Fruit fly (Drosophila melanogaster) whole organism, embryonic: ENCODE results near the gene Cul3.

Experiments used
- Bteb2 ChIP-seq: fragments of 200-800 bp; sonication (Bioruptor generic); optimal IDR thresholded peaks from 2 replicates; lab custom pipeline; 2016; ENCODE audit warnings: missing biosample characterization, missing genetic modification characterization
- CG10543 ChIP-seq: fragments of 200-800 bp; sonication (Bioruptor generic); optimal IDR thresholded peaks from 3 replicates; lab custom pipeline; 2017; ENCODE audit warnings: missing biosample characterization, mild to moderate bottlenecking, missing genetic modification characterization, moderate library complexity
- CG10979 ChIP-seq: fragments of 200-800 bp; sonication (Bioruptor generic); optimal IDR thresholded peaks from 2 replicates; lab custom pipeline; 2018; ENCODE audit warnings: missing biosample characterization, mild to moderate bottlenecking, missing genetic modification characterization, moderate library complexity
- CG12219 ChIP-seq: fragments of 200-800 bp; sonication (Bioruptor generic); optimal IDR thresholded peaks from 3 replicates; lab custom pipeline; 2018; ENCODE audit warnings: missing biosample characterization, mild to moderate bottlenecking, missing genetic modification characterization
- CG12942 ChIP-seq: fragments of 200-800 bp; sonication (Bioruptor generic); optimal IDR thresholded peaks from 3 replicates; lab custom pipeline; 2016; ENCODE audit warnings: missing biosample characterization, missing genetic modification characterization
- CG13287 ChIP-seq: fragments of 200-800 bp; sonication (Bioruptor generic); IDR thresholded peaks from 2 replicates; pipeline ENCODE4 v1.3.6; 2022; ENCODE audit warnings: missing biosample characterization, missing genetic modification characterization; ENCODE audit not compliant: partially characterized antibody
- CG15601 ChIP-seq: fragments of 200-800 bp; sonication (Bioruptor generic); optimal IDR thresholded peaks from 3 replicates; lab custom pipeline; 2019; ENCODE audit warnings: missing biosample characterization, mild to moderate bottlenecking, missing genetic modification characterization, moderate library complexity
- CG17612 ChIP-seq: fragments of 200-800 bp; sonication (Bioruptor generic); IDR thresholded peaks from 2 replicates; pipeline ENCODE4 v1.3.6; 2022; ENCODE audit warnings: missing biosample characterization, missing genetic modification characterization
- CG17829 ChIP-seq: fragments of 200-800 bp; optimal IDR thresholded peaks from 2 replicates; lab custom pipeline; 2019; ENCODE audit warnings: missing biosample characterization, mild to moderate bottlenecking, missing genetic modification characterization, moderate library complexity
- CG2678 ChIP-seq: fragments of 200-800 bp; sonication (Bioruptor generic); optimal IDR thresholded peaks from 3 replicates; lab custom pipeline; 2019; ENCODE audit warnings: missing biosample characterization, mild to moderate bottlenecking, missing genetic modification characterization, moderate library complexity
- CG2712 ChIP-seq: fragments of 200-800 bp; optimal IDR thresholded peaks from 3 replicates; lab custom pipeline; 2019; ENCODE audit warnings: missing biosample characterization, mild to moderate bottlenecking, missing genetic modification characterization, moderate library complexity
- CG3838 ChIP-seq: fragments of 200-800 bp; sonication (Bioruptor generic); optimal IDR thresholded peaks from 3 replicates; lab custom pipeline; 2016; ENCODE audit warnings: missing biosample characterization, missing genetic modification characterization
- CG4707 ChIP-seq: fragments of 200-800 bp; sonication (Bioruptor generic); optimal IDR thresholded peaks from 2 replicates; lab custom pipeline; 2018; ENCODE audit warnings: missing biosample characterization, mild to moderate bottlenecking, missing genetic modification characterization, moderate library complexity
- CG5180 ChIP-seq: fragments of 200-800 bp; sonication (Bioruptor generic); optimal IDR thresholded peaks from 3 replicates; lab custom pipeline; 2017; ENCODE audit warnings: missing biosample characterization, missing genetic modification characterization, mild to moderate bottlenecking, moderate library complexity, missing genetic modification reagents
- CG6689 ChIP-seq: fragments of 200-800 bp; sonication (Bioruptor generic); IDR thresholded peaks from 2 replicates; pipeline ENCODE4 v1.3.6; 2022; ENCODE audit warnings: missing biosample characterization, missing genetic modification characterization
- CG6854 ChIP-seq: fragments of 200-800 bp; sonication (Bioruptor generic); optimal IDR thresholded peaks from 3 replicates; lab custom pipeline; 2017; ENCODE audit warnings: missing biosample characterization, mild to moderate bottlenecking, missing genetic modification characterization
- CG7786 ChIP-seq: fragments of 200-800 bp; sonication (Bioruptor generic); optimal IDR thresholded peaks from 2 replicates; lab custom pipeline; 2016; ENCODE audit warnings: missing biosample characterization, missing genetic modification characterization
- CHES-1-like ChIP-seq: fragments of 200-800 bp; sonication (Bioruptor generic); optimal IDR thresholded peaks from 2 replicates; lab custom pipeline; 2016; ENCODE audit warnings: missing biosample characterization, missing genetic modification characterization
- Dll ChIP-seq: fragments of 200-800 bp; sonication (Bioruptor generic); IDR thresholded peaks from 4 replicates; pipeline ENCODE4 v1.3.6; 2022; ENCODE audit warnings: missing biosample characterization, missing genetic modification characterization; ENCODE audit not compliant: partially characterized antibody
- Dp ChIP-seq: fragments of 200-800 bp; sonication (Bioruptor generic); optimal IDR thresholded peaks from 2 replicates; lab custom pipeline; 2018; ENCODE audit warnings: missing biosample characterization, mild to moderate bottlenecking, missing genetic modification characterization, moderate library complexity
- Elba2 ChIP-seq: fragments of 200-800 bp; sonication (Bioruptor generic); optimal IDR thresholded peaks from 3 replicates; lab custom pipeline; 2016; ENCODE audit warnings: missing biosample characterization, missing genetic modification characterization
- Hsf ChIP-seq: fragments of 200-800 bp; sonication (Bioruptor generic); optimal IDR thresholded peaks from 3 replicates; lab custom pipeline; 2016; ENCODE audit warnings: missing biosample characterization, missing genetic modification characterization
- Mrtf ChIP-seq: fragments of 200-800 bp; sonication (Bioruptor generic); IDR thresholded peaks from 3 replicates; pipeline ENCODE4 v1.3.6; 2022; ENCODE audit warnings: missing biosample characterization, missing genetic modification characterization
- Myb ChIP-seq: fragments of 200-800 bp; sonication (Bioruptor generic); optimal IDR thresholded peaks from 2 replicates; lab custom pipeline; 2016; ENCODE audit warnings: missing biosample characterization, missing genetic modification characterization
- Pdp1 ChIP-seq, 2 experiments: fragments of 200-800 bp; sonication (Bioruptor generic); optimal IDR thresholded peaks; 3 replicates each; lab custom pipeline; 2016; ENCODE audit warnings: missing biosample characterization in 2 of 2, missing genetic modification characterization in 2 of 2, mild to moderate bottlenecking in 1 of 2, moderate library complexity in 1 of 2
- Side ChIP-seq: fragments of 200-800 bp; sonication (Bioruptor generic); optimal IDR thresholded peaks from 2 replicates; lab custom pipeline; 2016; ENCODE audit warnings: missing biosample characterization, missing genetic modification characterization
- Sox100B ChIP-seq: fragments of 200-800 bp; sonication (Bioruptor generic); optimal IDR thresholded peaks from 3 replicates; lab custom pipeline; 2018; ENCODE audit warnings: missing biosample characterization, mild to moderate bottlenecking, missing genetic modification characterization
- Spps ChIP-seq: fragments of 200-800 bp; sonication (Bioruptor generic); optimal IDR thresholded peaks from 2 replicates; lab custom pipeline; 2018; ENCODE audit warnings: missing biosample characterization, mild to moderate bottlenecking, missing genetic modification characterization
- abd-A ChIP-seq: fragments of 200-800 bp; sonication (Bioruptor generic); optimal IDR thresholded peaks from 3 replicates; lab custom pipeline; 2019; ENCODE audit warnings: missing biosample characterization, mild to moderate bottlenecking, missing genetic modification characterization, moderate library complexity
- bbx ChIP-seq: fragments of 200-800 bp; sonication (Bioruptor generic); IDR thresholded peaks from 2 replicates; pipeline ENCODE4 v1.3.6; 2022; ENCODE audit warnings: missing biosample characterization, missing genetic modification characterization; ENCODE audit not compliant: partially characterized antibody
- bsh ChIP-seq, 2 experiments: fragments of 200-800 bp; sonication (Bioruptor generic); optimal IDR thresholded peaks; 2 replicates each; lab custom pipeline; 2017 to 2018; ENCODE audit warnings: mild to moderate bottlenecking in 2 of 2, missing biosample characterization in 2 of 2, missing genetic modification characterization in 2 of 2, moderate library complexity in 1 of 2
- chinmo ChIP-seq: fragments of 200-800 bp; sonication (Bioruptor generic); IDR thresholded peaks from 4 replicates; pipeline ENCODE4 v1.3.6; 2022; ENCODE audit warnings: missing biosample characterization, missing genetic modification characterization; ENCODE audit not compliant: partially characterized antibody
- ci ChIP-seq: fragments of 200-800 bp; sonication (Bioruptor generic); IDR thresholded peaks from 3 replicates; pipeline ENCODE4 v1.3.6; 2022; ENCODE audit warnings: missing biosample characterization, missing genetic modification characterization
- gcm ChIP-seq: fragments of 200-800 bp; sonication (Bioruptor generic); optimal IDR thresholded peaks from 2 replicates; lab custom pipeline; 2019; ENCODE audit warnings: missing biosample characterization, mild to moderate bottlenecking, missing genetic modification characterization, moderate library complexity
- gfzf ChIP-seq: fragments of 200-800 bp; sonication (Bioruptor generic); optimal IDR thresholded peaks from 2 replicates; lab custom pipeline; 2016; ENCODE audit warnings: missing biosample characterization, mild to moderate bottlenecking, missing genetic modification characterization, moderate library complexity
- grn ChIP-seq: fragments of 200-800 bp; sonication (Bioruptor generic); optimal IDR thresholded peaks from 3 replicates; lab custom pipeline; 2017; ENCODE audit warnings: missing biosample characterization, missing genetic modification characterization
- h ChIP-seq: fragments of >200 bp; optimal IDR thresholded peaks from 2 replicates; lab custom pipeline; 2017
- her ChIP-seq: fragments of 200-800 bp; sonication (Bioruptor generic); optimal IDR thresholded peaks from 2 replicates; lab custom pipeline; 2016; ENCODE audit warnings: missing biosample characterization, missing genetic modification characterization
- inv ChIP-seq: fragments of 200-800 bp; sonication (Bioruptor generic); IDR thresholded peaks from 2 replicates; pipeline ENCODE4 v1.3.6; 2022; ENCODE audit warnings: missing biosample characterization, missing genetic modification characterization; ENCODE audit not compliant: partially characterized antibody
- kah ChIP-seq: fragments of 200-800 bp; sonication (Bioruptor generic); optimal IDR thresholded peaks from 2 replicates; lab custom pipeline; 2018; ENCODE audit warnings: missing biosample characterization, mild to moderate bottlenecking, missing genetic modification characterization
- lab ChIP-seq: fragments of 200-800 bp; sonication (Bioruptor generic); optimal IDR thresholded peaks from 3 replicates; lab custom pipeline; 2017; ENCODE audit warnings: missing biosample characterization, missing genetic modification characterization, mild to moderate bottlenecking, moderate library complexity, missing genetic modification reagents
- repo ChIP-seq: fragments of 200-800 bp; sonication (Bioruptor generic); optimal IDR thresholded peaks from 2 replicates; lab custom pipeline; 2016; ENCODE audit warnings: missing biosample characterization, missing genetic modification characterization
- slbo ChIP-seq: fragments of 200-800 bp; sonication (Bioruptor generic); IDR thresholded peaks from 2 replicates; pipeline ENCODE4 v1.3.6; 2022; ENCODE audit warnings: missing biosample characterization, missing genetic modification characterization
- tin ChIP-seq: fragments of 200-800 bp; sonication (Bioruptor generic); optimal IDR thresholded peaks from 3 replicates; lab custom pipeline; 2016; ENCODE audit warnings: missing biosample characterization, missing genetic modification characterization
- trem ChIP-seq: fragments of 200-800 bp; optimal IDR thresholded peaks from 3 replicates; lab custom pipeline; 2019; ENCODE audit warnings: missing biosample characterization, mild to moderate bottlenecking, missing genetic modification characterization, moderate library complexity
- ttk ChIP-seq: fragments of 200-800 bp; sonication (Bioruptor generic); IDR thresholded peaks from 2 replicates; pipeline ENCODE4 v2.1.2; 2022; ENCODE audit warnings: missing biosample characterization, missing genetic modification characterization
- unc-4 ChIP-seq: fragments of 200-800 bp; sonication (Bioruptor generic); IDR thresholded peaks from 2 replicates; pipeline ENCODE4 v1.3.6; 2022; ENCODE audit warnings: missing biosample characterization, missing genetic modification characterization; ENCODE audit not compliant: partially characterized antibody
- unpg ChIP-seq: fragments of 200-800 bp; sonication (Bioruptor generic); optimal IDR thresholded peaks from 3 replicates; lab custom pipeline; 2018; ENCODE audit warnings: missing biosample characterization, mild to moderate bottlenecking, missing genetic modification characterization, moderate library complexity
- zen2 ChIP-seq: fragments of 200-800 bp; sonication (Bioruptor generic); IDR thresholded peaks from 3 replicates; pipeline ENCODE4 v1.3.6; 2022; ENCODE audit warnings: missing biosample characterization, missing genetic modification characterization; ENCODE audit not compliant: partially characterized antibody

The Cul3 gene

DNA sequence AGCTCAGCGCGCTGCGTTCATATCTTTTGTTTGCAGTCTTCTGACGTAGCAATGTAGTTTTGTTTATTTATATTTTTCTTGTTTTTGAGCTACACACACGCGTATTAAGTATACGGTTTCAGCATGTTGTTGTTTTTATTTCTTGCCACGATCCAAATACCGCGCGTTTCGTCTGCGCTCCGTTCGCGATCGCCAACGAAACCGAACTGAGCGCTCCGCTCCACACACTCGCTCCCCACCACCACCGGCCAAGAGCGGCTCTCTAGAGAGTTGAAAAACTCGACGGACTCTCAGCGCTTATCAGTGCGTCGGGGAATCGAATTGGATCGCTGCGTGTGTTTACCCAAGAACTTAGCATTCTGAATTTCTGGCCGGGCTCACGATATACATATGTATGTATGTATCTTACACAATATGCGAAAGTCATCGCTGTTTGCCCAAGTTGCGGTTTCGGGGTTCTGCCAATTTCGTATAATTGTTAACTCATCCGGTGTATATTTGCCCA lies 7.3 kb downstream of the Cul3 start, which contains the start of gene yuri (continued):
- TF ChIP-seq Dll (GFP tag; lab: Robert Waterston, UW) (peak; percentile 57; the same call in 2 of the 4 replicates), unpg (GFP tag; lab: Kevin White, UChicago) (peak; percentile 46), lab (GFP tag; lab: Kevin White, UChicago) (peak; percentile 71), CG3838 (GFP tag; lab: Kevin White, UChicago) (no peak), kah (GFP tag; lab: Kevin White, UChicago) (peak; percentile 66), Side (GFP tag; lab: Kevin White, UChicago) (peak; percentile 1), CG10979 (tag; lab: Kevin White, UChicago) (peak; percentile 26), gfzf (GFP tag; lab: Kevin White, UChicago) (no peak), CG2678 (tag; lab: Kevin White, UChicago) (no peak), Spps (tag; lab: Kevin White, UChicago) (peak; percentile 14), chinmo (peak; percentile 95), CG2712 (no peak), Sox100B (GFP tag; lab: Kevin White, UChicago) (no peak), CG12219 (GFP tag; lab: Kevin White, UChicago) (peak; percentile 27), Pdp1 (GFP tag; optimal IDR thresholded peaks at IDR 0.05; lab: Kevin White, UChicago) (peak in 1 of 2 experiments; percentile 89), Dp (GFP tag; lab: Kevin White, UChicago) (no peak), CHES-1-like (peak; percentile 37), Mrtf (GFP tag; lab: Robert Waterston, UW) (no peak), CG6689 (GFP tag; lab: Robert Waterston, UW) (0 out of 2 replicates have a peak, but pooled peaks have one; percentile 6), trem (tag; lab: Kevin White, UChicago) (peak; percentile 40), Elba2 (GFP tag; lab: Kevin White, UChicago) (peak; percentile 28), her (GFP tag; lab: Kevin White, UChicago) (no peak), inv (0 out of 2 replicates have a peak, but pooled peaks have one; percentile 22), CG5180 (GFP tag; lab: Kevin White, UChicago) (peak; percentile 17), grn (peak; percentile 50), CG4707 (GFP tag; lab: Kevin White, UChicago) (no peak), ci (GFP tag; lab: Robert Waterston, UW) (peak; percentile 80), Myb (GFP tag; lab: Kevin White, UChicago) (peak; percentile 7), bsh (GFP tag; optimal IDR thresholded peaks at IDR 0.05; lab: Kevin White, UChicago) (peak; percentile 37 to 82), abd-A (tag; lab: Kevin White, UChicago) (no peak), Hsf (GFP tag; lab: Kevin White, UChicago) (no peak), slbo (GFP tag; lab: Robert Waterston, UW) (peak; percentile 33; the same call in 1 of the 2 replicates), repo (GFP tag; lab: Kevin White, UChicago) (peak; percentile 18), CG10543 (GFP tag; lab: Kevin White, UChicago) (peak; percentile 85), zen2 (GFP tag; lab: Robert Waterston, UW) (0 out of 3 replicates have a peak, but pooled peaks have one; percentile 70), unc-4 (GFP tag; lab: Robert Waterston, UW) (peak; percentile 54), CG13287 (GFP tag; lab: Robert Waterston, UW) (peak; percentile 77), CG15601 (tag; lab: Kevin White, UChicago) (no peak), h (lab: Kevin White, UChicago) (no peak), CG6854 (GFP tag; lab: Kevin White, UChicago) (peak; percentile 43), CG7786 (GFP tag; lab: Kevin White, UChicago) (peak; percentile 16), CG17829 (tag; lab: Kevin White, UChicago) (peak; percentile 44), CG12942 (no peak), ttk (no peak), CG17612 (GFP tag; lab: Robert Waterston, UW) (no peak), tin (GFP tag; lab: Kevin White, UChicago) (no peak), bbx (GFP tag; lab: Robert Waterston, UW) (peak; percentile 72), gcm (peak; percentile 54), Bteb2 (GFP tag; lab: Kevin White, UChicago) (peak; percentile 19)
